Worm (Caenorhabditis elegans) whole organism, young adult: ENCODE data around the gene nape-2.

Source experiments
- F52B5.7 ChIP-seq: sonication (generic microtip); optimal IDR thresholded peaks from 2 replicates; lab custom pipeline; 2016; ENCODE audit warnings: mild to moderate bottlenecking, missing genetic modification characterization, missing compliant biosample characterization
- F55B11.4 ChIP-seq: sonication (generic microtip); optimal IDR thresholded peaks from 2 replicates; lab custom pipeline; 2016; ENCODE audit warnings: missing compliant biosample characterization, missing genetic modification characterization, borderline replicate concordance; ENCODE audit not compliant: insufficient read depth
- F57A8.1 ChIP-seq: fragments of 200-800 bp; sonication (Bioruptor generic); optimal IDR thresholded peaks from 2 replicates; lab custom pipeline; 2018; ENCODE audit warnings: mild to moderate bottlenecking, missing genetic modification characterization, moderate library complexity, missing compliant biosample characterization
- K11D2.4 ChIP-seq: fragments of 200-800 bp; sonication (Bioruptor generic); IDR thresholded peaks from 2 replicates; pipeline ENCODE4 v1.3.6; 2022; ENCODE audit warnings: missing genetic modification reagents, missing genetic modification characterization, missing compliant biosample characterization
- T26A5.8 ChIP-seq: sonication (generic microtip); optimal IDR thresholded peaks from 2 replicates; lab custom pipeline; 2016; ENCODE audit warnings: missing genetic modification characterization, missing compliant biosample characterization
- Y56A3A.18 ChIP-seq: fragments of 200-800 bp; sonication (Bioruptor generic); IDR thresholded peaks from 2 replicates; pipeline ENCODE4 v1.3.6; 2022; ENCODE audit warnings: missing genetic modification reagents, missing genetic modification characterization, missing compliant biosample characterization
- aptf-2 ChIP-seq: fragments of 200-800 bp; sonication (Bioruptor generic); conservative IDR thresholded peaks from 2 replicates; pipeline ENCODE4 v1.3.6; 2022; ENCODE audit warnings: missing genetic modification reagents, missing genetic modification characterization, missing compliant biosample characterization
- aptf-3 ChIP-seq: fragments of 200-800 bp; sonication (Bioruptor generic); IDR thresholded peaks from 2 replicates; pipeline ENCODE4 v1.3.6; 2022; ENCODE audit warnings: missing genetic modification characterization, missing compliant biosample characterization
- attf-6 ChIP-seq: fragments of 200-800 bp; sonication (Bioruptor generic); IDR thresholded peaks from 2 replicates; pipeline ENCODE4 v1.3.6; 2022; ENCODE audit warnings: missing genetic modification reagents, missing genetic modification characterization, missing compliant biosample characterization
- ccch-3 ChIP-seq: fragments of 200-800 bp; sonication (Bioruptor generic); optimal IDR thresholded peaks from 2 replicates; lab custom pipeline; 2018; ENCODE audit warnings: mild to moderate bottlenecking, missing genetic modification characterization, missing compliant biosample characterization
- cebp-2 ChIP-seq: fragments of 200-800 bp; sonication (Bioruptor generic); IDR thresholded peaks from 2 replicates; pipeline ENCODE4 v1.3.6; 2022; ENCODE audit warnings: missing genetic modification characterization, missing compliant biosample characterization
- die-1 ChIP-seq: sonication (generic microtip); optimal IDR thresholded peaks from 2 replicates; lab custom pipeline; 2016; ENCODE audit warnings: missing genotype, mild to moderate bottlenecking, missing genetic modification characterization, missing compliant biosample characterization
- efl-1 ChIP-seq: fragments of 150-350 bp; optimal IDR thresholded peaks from 2 replicates; lab custom pipeline; 2014; ENCODE audit warnings: missing biosample characterization, missing genetic modification reagents, missing genetic modification characterization
- egrh-3 ChIP-seq: fragments of 200-800 bp; sonication (Bioruptor generic); IDR thresholded peaks from 2 replicates; pipeline ENCODE4 v1.3.6; 2022; ENCODE audit warnings: missing genetic modification reagents, missing genetic modification characterization, missing compliant biosample characterization
- hmg-1.2 ChIP-seq: fragments of 200-800 bp; sonication (Bioruptor generic); IDR thresholded peaks from 2 replicates; pipeline ENCODE4 v1.3.6; 2022; ENCODE audit warnings: missing genetic modification reagents, missing genetic modification characterization, missing compliant biosample characterization
- hmg-20 ChIP-seq: fragments of 200-800 bp; sonication (Bioruptor generic); IDR thresholded peaks from 2 replicates; pipeline ENCODE4 v1.3.6; 2022; ENCODE audit warnings: missing genetic modification reagents, missing genetic modification characterization, missing compliant biosample characterization
- hrde-1 ChIP-seq: sonication (generic microtip); optimal IDR thresholded peaks from 2 replicates; lab custom pipeline; 2016; ENCODE audit warnings: missing genetic modification characterization, mild to moderate bottlenecking, missing compliant biosample characterization, moderate library complexity, missing genotype, missing genetic modification reagents, borderline replicate concordance
- lag-1 ChIP-seq: fragments of 200-800 bp; sonication (Bioruptor generic); IDR thresholded peaks from 2 replicates; pipeline ENCODE4 v1.3.6; 2022; ENCODE audit warnings: missing genetic modification reagents, missing genetic modification characterization, missing compliant biosample characterization
- lin-54 ChIP-seq: fragments of 200-800 bp; sonication (Bioruptor generic); optimal IDR thresholded peaks from 2 replicates; lab custom pipeline; 2018; ENCODE audit warnings: mild to moderate bottlenecking, missing genetic modification characterization, missing compliant biosample characterization
- lsl-1 ChIP-seq: fragments of 200-800 bp; sonication (Bioruptor generic); optimal IDR thresholded peaks from 2 replicates; lab custom pipeline; 2018; ENCODE audit warnings: mild to moderate bottlenecking, missing genetic modification characterization, moderate library complexity, missing compliant biosample characterization
- lsy-27 ChIP-seq: sonication (generic microtip); optimal IDR thresholded peaks from 2 replicates; lab custom pipeline; 2017; ENCODE audit warnings: missing genetic modification characterization, mild to moderate bottlenecking, missing compliant biosample characterization, antibody characterized with exemption, missing genotype, borderline replicate concordance; ENCODE audit not compliant: insufficient read depth
- madf-3 ChIP-seq: fragments of 200-800 bp; sonication (Bioruptor generic); IDR thresholded peaks from 2 replicates; pipeline ENCODE4 v1.3.6; 2022; ENCODE audit warnings: missing genetic modification reagents, missing genetic modification characterization, missing compliant biosample characterization
- mel-28 ChIP-seq: sonication (generic microtip); optimal IDR thresholded peaks from 2 replicates; lab custom pipeline; 2016; ENCODE audit warnings: borderline replicate concordance, mild to moderate bottlenecking, missing genetic modification characterization, missing compliant biosample characterization
- nfya-1 ChIP-seq: sonication (generic microtip); optimal IDR thresholded peaks from 2 replicates; lab custom pipeline; 2017; ENCODE audit warnings: antibody characterized with exemption, missing compliant biosample characterization, missing genetic modification characterization, borderline replicate concordance; ENCODE audit not compliant: insufficient read depth
- nhr-120 ChIP-seq: fragments of 200-800 bp; sonication (Bioruptor generic); IDR thresholded peaks from 2 replicates; pipeline ENCODE4 v1.3.6; 2022; ENCODE audit warnings: missing genetic modification characterization, missing compliant biosample characterization
- rpc-1 ChIP-seq, 2 experiments: fragments of 150-350 bp in 1 of 2; sonication (generic microtip) in 1 of 2; optimal IDR thresholded peaks; 2 replicates each; lab custom pipeline; 2014 to 2018; ENCODE audit warnings: missing biosample characterization in 1 of 2, missing genetic modification characterization in 1 of 2, missing genetic modification reagents in 1 of 2, missing genotype in 1 of 2
- snpc-1.1 ChIP-seq: sonication (generic microtip); optimal IDR thresholded peaks from 2 replicates; lab custom pipeline; 2017; ENCODE audit warnings: missing genetic modification characterization, mild to moderate bottlenecking, missing compliant biosample characterization, antibody characterized with exemption, moderate library complexity, missing genotype, missing genetic modification reagents; ENCODE audit not compliant: insufficient read depth
- somi-1 ChIP-seq: fragments of 200-800 bp; sonication (Bioruptor generic); optimal IDR thresholded peaks from 2 replicates; lab custom pipeline; 2018; ENCODE audit warnings: mild to moderate bottlenecking, missing genetic modification characterization, missing compliant biosample characterization
- ztf-18 ChIP-seq: sonication (generic microtip); optimal IDR thresholded peaks from 2 replicates; lab custom pipeline; 2016; ENCODE audit warnings: missing genotype, mild to moderate bottlenecking, missing genetic modification characterization, missing compliant biosample characterization
- ztf-6 ChIP-seq: fragments of 200-800 bp; sonication (Bioruptor generic); IDR thresholded peaks from 2 replicates; pipeline ENCODE4 v1.3.6; 2022; ENCODE audit warnings: missing genetic modification reagents, missing genetic modification characterization, missing compliant biosample characterization

nape-2 gene

ce11 chrIV:3719057-3719456 lies 19.7 kb downstream of the nape-2 start, which contains the start of gene Y37E11AM.3:
TSS of gene Y37E11AM.3 (minus strand) at chrIV:3719157.
- TF ChIP-seq aptf-2 (GFP tag; lab: Robert Waterston, UW) (no peak), madf-3 (GFP tag; lab: Robert Waterston, UW) (no peak), ztf-18 (tag; lab: Kevin White, UChicago) (no peak), lsl-1 (no peak), nhr-120 (GFP tag; lab: Robert Waterston, UW) (no peak)

ce11 chrIV:3710737-3711136 lies 28.0 kb downstream of the nape-2 start:
- TF ChIP-seq rpc-1 (optimal IDR thresholded peaks at IDR 0.05; lab: Kevin White, UChicago) (no peak), rpc-1 (tag; optimal IDR thresholded peaks at IDR 0.05; lab: Kevin White, UChicago) (no peak), snpc-1.1 (tag; lab: Kevin White, UChicago) (no peak), cebp-2 (GFP tag; lab: Robert Waterston, UW) (no peak), aptf-3 (no peak), hrde-1 (tag; lab: Kevin White, UChicago) (no peak), lin-54 (GFP tag; lab: Kevin White, UChicago) (no peak), die-1 (tag; lab: Kevin White, UChicago) (no peak)

- TF ChIP-seq hmg-1.2 (no peak), ztf-6 (no peak), F57A8.1 (GFP tag; lab: Kevin White, UChicago) (no peak)
- TF ChIP-seq, all 124 proteins: peak for 0
Measured at ce11 chrIV:3709200-3709599, 29.5 kb downstream of the nape-2 start, which contains the start of gene Y37E11AL.1. TSS of gene Y37E11AL.1 (plus strand) at chrIV:3709500.

ce11 chrIV:3701892-3702291 lies 36.8 kb downstream of the nape-2 start, which contains the start of gene Y37E11AL.12:
TSS of gene Y37E11AL.12 (minus strand) at chrIV:3701992.
- TF ChIP-seq efl-1 (no peak), ccch-3 (GFP tag; lab: Kevin White, UChicago) (no peak), K11D2.4 (GFP tag; lab: Robert Waterston, UW) (no peak), die-1 (tag; lab: Kevin White, UChicago) (no peak), F52B5.7 (tag; lab: Kevin White, UChicago) (no peak), mel-28 (no peak), T26A5.8 (no peak), F55B11.4 (tag; lab: Kevin White, UChicago) (no peak), lag-1 (GFP tag; lab: Robert Waterston, UW) (no peak), lsy-27 (tag; lab: Kevin White, UChicago) (no peak), hmg-1.2 (no peak), Y56A3A.18 (GFP tag; lab: Robert Waterston, UW) (no peak), somi-1 (GFP tag; lab: Kevin White, UChicago) (no peak), egrh-3 (GFP tag; lab: Robert Waterston, UW) (no peak), nfya-1 (tag; lab: Kevin White, UChicago) (no peak), attf-6 (no peak), hmg-20 (GFP tag; lab: Robert Waterston, UW) (no peak)

ce11 chrIV:3700554-3700953 lies 38.2 kb downstream of the nape-2 start, which contains the start of gene Y37E11AL.9:
TSS of gene Y37E11AL.9 (minus strand) at chrIV:3700654.
- TF ChIP-seq nhr-120 (GFP tag; lab: Robert Waterston, UW): no peak
